Worm (Caenorhabditis elegans): ENCODE data around the gene F01D4.5.

DNA sequence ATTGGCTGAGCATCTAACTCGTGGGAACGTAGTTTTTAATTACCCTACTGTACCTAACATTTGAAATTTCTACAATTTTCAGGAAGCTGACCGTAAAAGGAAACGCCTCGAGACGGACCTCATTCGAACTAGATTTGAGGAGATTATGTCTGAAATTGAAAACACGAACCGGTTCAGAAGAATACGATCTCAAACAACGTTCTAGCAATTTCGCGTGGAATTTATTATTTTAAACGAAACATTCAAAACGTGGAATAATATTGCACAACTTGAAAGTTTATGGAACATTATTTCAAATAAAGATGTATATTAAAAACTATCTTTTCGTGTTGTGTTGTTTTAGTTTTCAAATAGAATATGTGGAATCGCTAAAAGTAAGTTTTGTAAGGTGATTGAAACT lies 39.9 kb downstream of the F01D4.5 start, which contains the start of gene F13B12.7:
- TF ChIP-seq ztf-23 (GFP tag; IDR thresholded peaks at IDR 0.05) (no peak), T22C8.4 (GFP tag; IDR thresholded peaks at IDR 0.05) (no peak), flt-1 (GFP tag; IDR thresholded peaks at IDR 0.05) (no peak), klf-2 (GFP tag; conservative IDR thresholded peaks at IDR 0.05) (no peak), tab-1 (GFP tag; IDR thresholded peaks at IDR 0.05) (no peak), ref-1 (GFP tag; conservative IDR thresholded peaks at IDR 0.05) (no peak), cog-1 (tag; optimal IDR thresholded peaks at IDR 0.05) (no peak), med-1 (GFP tag; optimal IDR thresholded peaks at IDR 0.05; ENCODE audit: insufficient read depth) (no peak)
